Worm (Caenorhabditis elegans) whole organism, L1 larva: Measurements from ENCODE around the gene srx-36.

Experiments used
- C16A3.4 ChIP-seq: fragments of 150-350 bp; optimal IDR thresholded peaks from 2 replicates; lab custom pipeline; 2014; ENCODE audit warnings: missing biosample characterization, missing genetic modification characterization
- ceh-82 ChIP-seq, 3 experiments: fragments of 150-350 bp in 1 of 3; sonication (generic microtip) in 2 of 3; optimal IDR thresholded peaks; 2 replicates each; lab custom pipeline; 2014 to 2017; ENCODE audit warnings: missing biosample characterization in 3 of 3, missing genetic modification characterization in 3 of 3
- ceh-88 ChIP-seq: fragments of 200-800 bp; sonication (Bioruptor generic); IDR thresholded peaks from 2 replicates; pipeline ENCODE4 v1.3.6; 2022; ENCODE audit warnings: missing genetic modification characterization, missing compliant biosample characterization
- ces-1 ChIP-seq: fragments of 150-350 bp; optimal IDR thresholded peaks from 2 replicates; lab custom pipeline; 2014; ENCODE audit warnings: missing biosample characterization, missing genetic modification reagents, missing genetic modification characterization
- efl-1 ChIP-seq, 4 experiments: fragments of 150-350 bp; optimal IDR thresholded peaks in 3 of 4; peaks in 1 of 4; 1 replicate in 1 of 4; 2 replicates in 3 of 4; lab custom pipeline; 2014; ENCODE audit warnings: missing biosample characterization in 2 of 4, missing genetic modification characterization in 2 of 4, missing genetic modification reagents in 2 of 4
- elt-2 ChIP-seq: sonication (generic microtip); optimal IDR thresholded peaks from 2 replicates; lab custom pipeline; 2016; ENCODE audit warnings: missing genetic modification characterization, mild to moderate bottlenecking, inconsistent platforms, missing compliant biosample characterization, missing genetic modification reagents
- elt-3 ChIP-seq, 6 experiments: fragments of 150-350 bp in 1 of 6; sonication (generic microtip); optimal IDR thresholded peaks; 2 replicates each; lab custom pipeline; 2017 to 2018; ENCODE audit warnings: missing biosample characterization in 6 of 6, missing genetic modification characterization in 6 of 6, inconsistent platforms in 1 of 6
- ets-5 ChIP-seq: fragments of 200-800 bp; sonication (Bioruptor generic); IDR thresholded peaks from 2 replicates; pipeline ENCODE4 v1.3.6; 2022; ENCODE audit warnings: missing genetic modification characterization, missing compliant biosample characterization
- fkh-8 ChIP-seq: sonication (generic microtip); optimal IDR thresholded peaks from 2 replicates; lab custom pipeline; 2016; ENCODE audit warnings: mild to moderate bottlenecking, missing genetic modification characterization, missing compliant biosample characterization
- grh-1 ChIP-seq: fragments of 200-800 bp; sonication (Bioruptor generic); IDR thresholded peaks from 2 replicates; pipeline ENCODE4 v1.3.6; 2022; ENCODE audit warnings: missing genetic modification reagents, missing genetic modification characterization, missing compliant biosample characterization
- hlh-4 ChIP-seq: sonication (generic microtip); optimal IDR thresholded peaks from 2 replicates; lab custom pipeline; 2016; ENCODE audit warnings: mild to moderate bottlenecking, missing genetic modification characterization, missing compliant biosample characterization
- isw-1 ChIP-seq: fragments of 200-800 bp; sonication (Bioruptor generic); IDR thresholded peaks from 2 replicates; pipeline ENCODE4 v1.3.6; 2022; ENCODE audit warnings: missing genetic modification characterization, missing compliant biosample characterization
- lin-15B ChIP-seq: fragments of 150-350 bp; sonication (generic microtip); optimal IDR thresholded peaks from 3 replicates; lab custom pipeline; 2014; ENCODE audit warnings: missing biosample characterization, missing genetic modification characterization
- lin-39 ChIP-seq: fragments of 150-350 bp; optimal IDR thresholded peaks from 2 replicates; lab custom pipeline; 2014; ENCODE audit warnings: missing biosample characterization, missing genetic modification reagents, missing genetic modification characterization
- lsy-2 ChIP-seq, 2 experiments: fragments of 150-350 bp; optimal IDR thresholded peaks; 2 replicates each; lab custom pipeline; 2014; ENCODE audit warnings: missing biosample characterization in 2 of 2, missing genetic modification characterization in 2 of 2
- mdl-1 ChIP-seq, 2 experiments: fragments of 150-350 bp; optimal IDR thresholded peaks; 2 replicates each; lab custom pipeline; 2014 to 2017; ENCODE audit warnings: missing biosample characterization in 2 of 2, missing genetic modification characterization in 2 of 2, inconsistent platforms in 1 of 2
- nhr-12 ChIP-seq: sonication (generic microtip); optimal IDR thresholded peaks from 2 replicates; lab custom pipeline; 2017; ENCODE audit warnings: missing biosample characterization, missing genetic modification characterization
- nhr-19 ChIP-seq: fragments of 200-800 bp; sonication (Bioruptor generic); conservative IDR thresholded peaks from 2 replicates; pipeline ENCODE4 v1.3.6; 2022; ENCODE audit warnings: missing genetic modification characterization, missing compliant biosample characterization
- nhr-20 ChIP-seq: sonication (generic microtip); optimal IDR thresholded peaks from 2 replicates; lab custom pipeline; 2016; ENCODE audit warnings: mild to moderate bottlenecking, missing genetic modification characterization, missing compliant biosample characterization
- nhr-84 ChIP-seq: sonication (generic microtip); optimal IDR thresholded peaks from 2 replicates; lab custom pipeline; 2017; ENCODE audit warnings: missing biosample characterization, missing genetic modification characterization
- pag-3 ChIP-seq: sonication (generic microtip); optimal IDR thresholded peaks from 2 replicates; lab custom pipeline; 2017; ENCODE audit warnings: missing genetic modification characterization, mild to moderate bottlenecking, missing compliant biosample characterization, antibody characterized with exemption, borderline replicate concordance; ENCODE audit not compliant: insufficient read depth
- pqm-1 ChIP-seq: sonication (generic microtip); optimal IDR thresholded peaks from 3 replicates; lab custom pipeline; 2017; ENCODE audit warnings: missing biosample characterization, missing genetic modification characterization
- snpc-4 ChIP-seq: fragments of 150-350 bp; optimal IDR thresholded peaks from 2 replicates; lab custom pipeline; 2014; ENCODE audit warnings: missing biosample characterization, missing genetic modification characterization
- sptf-1 ChIP-seq: fragments of 150-350 bp; optimal IDR thresholded peaks from 2 replicates; lab custom pipeline; 2014; ENCODE audit warnings: missing biosample characterization, missing genetic modification characterization
- sup-37 ChIP-seq: fragments of 200-800 bp; sonication (Bioruptor generic); optimal IDR thresholded peaks from 2 replicates; lab custom pipeline; 2018; ENCODE audit warnings: mild to moderate bottlenecking, missing genetic modification characterization, missing compliant biosample characterization
- tlp-1 ChIP-seq: fragments of 150-350 bp; optimal IDR thresholded peaks from 2 replicates; lab custom pipeline; 2014; ENCODE audit warnings: missing biosample characterization, missing genetic modification characterization
- unc-30 ChIP-seq: sonication (generic microtip); optimal IDR thresholded peaks from 2 replicates; lab custom pipeline; 2017; ENCODE audit warnings: missing biosample characterization, missing genetic modification characterization
- unc-62 ChIP-seq: fragments of 150-350 bp; optimal IDR thresholded peaks from 2 replicates; lab custom pipeline; 2014; ENCODE audit warnings: missing biosample characterization, missing genetic modification reagents, missing genetic modification characterization
- unc-86 ChIP-seq: sonication (generic microtip); optimal IDR thresholded peaks from 2 replicates; lab custom pipeline; 2016; ENCODE audit warnings: missing genetic modification characterization, missing compliant biosample characterization
- unc-98 ChIP-seq: fragments of 200-800 bp; sonication (Bioruptor generic); IDR thresholded peaks from 2 replicates; pipeline ENCODE4 v1.3.6; 2022; ENCODE audit warnings: missing genetic modification characterization, missing compliant biosample characterization
- xbp-1 ChIP-seq: sonication (generic microtip); optimal IDR thresholded peaks from 2 replicates; lab custom pipeline; 2016; ENCODE audit warnings: missing genetic modification characterization, missing compliant biosample characterization
- zip-4 ChIP-seq: fragments of 200-800 bp; sonication (Bioruptor generic); optimal IDR thresholded peaks from 2 replicates; lab custom pipeline; 2018; ENCODE audit warnings: mild to moderate bottlenecking, missing genetic modification characterization, moderate library complexity, missing compliant biosample characterization

srx-36 gene

ce11 chrV:7153046-7153445 lies 22.2 kb upstream of the srx-36 start, which contains the start of gene fat-7:
TSS of gene fat-7 (minus strand) at chrV:7153146.
- TF ChIP-seq mdl-1 (tag; optimal IDR thresholded peaks at IDR 0.05; lab: Kevin White, UChicago) (no peak), efl-1 (optimal IDR thresholded peaks at IDR 0.05; lab: Kevin White, UChicago) (no peak), efl-1 (GFP tag; optimal IDR thresholded peaks at IDR 0.05 in 1 of 2; lab: Kevin White, UChicago) (peak in 1 of 2 experiments; percentile 30), unc-86 (tag; lab: Kevin White, UChicago) (no peak), unc-62 (GFP tag; lab: Kevin White, UChicago) (no peak), unc-98 (GFP tag; lab: Robert Waterston, UW) (no peak), ets-5 (no peak), ces-1 (no peak)

- TF ChIP-seq lsy-2 (tag; optimal IDR thresholded peaks at IDR 0.05; lab: Kevin White, UChicago): no peak
- TF ChIP-seq nhr-20: peak; percentile 20
- TF ChIP-seq nhr-84: no peak
- TF ChIP-seq elt-3 (tag; optimal IDR thresholded peaks at IDR 0.05; lab: Kevin White, UChicago): peak in 4 of 6 experiments; percentile 4 to 77 (median 42)
- TF ChIP-seq elt-2 (tag; lab: Kevin White, UChicago): peak; percentile 87
- TF ChIP-seq hlh-4 (tag; lab: Kevin White, UChicago): no peak
- peak; percentile 76 for TF ChIP-seq tlp-1 (tag; lab: Kevin White, UChicago)
Observed at ce11 chrV:7150570-7150969, 19.7 kb upstream of the srx-36 start, which contains the start of gene F10D2.8. TSS of gene F10D2.8 (minus strand) at chrV:7150714.

- TF ChIP-seq lin-39 (tag; lab: Kevin White, UChicago): no peak
- no peak for TF ChIP-seq unc-30 (tag; lab: Kevin White, UChicago)
- TF ChIP-seq ceh-82 (tag; optimal IDR thresholded peaks at IDR 0.05; lab: Kevin White, UChicago): no peak
- no peak for TF ChIP-seq grh-1 (GFP tag; lab: Robert Waterston, UW)
- no peak for TF ChIP-seq hlh-4 (tag; lab: Kevin White, UChicago)
- no peak for TF ChIP-seq nhr-12 (tag; lab: Kevin White, UChicago)
Observed at ce11 chrV:7147370-7147769, 16.5 kb upstream of the srx-36 start, which contains the start of gene ugt-38. TSS of gene ugt-38 (minus strand) at chrV:7147470.

- TF ChIP-seq xbp-1 (tag; lab: Kevin White, UChicago) (no peak), efl-1 (optimal IDR thresholded peaks at IDR 0.05; lab: Kevin White, UChicago) (no peak), efl-1 (GFP tag; optimal IDR thresholded peaks at IDR 0.05 in 1 of 2; lab: Kevin White, UChicago) (peak in 1 of 2 experiments; percentile 22), elt-2 (tag; lab: Kevin White, UChicago) (peak; percentile 14), hlh-4 (tag; lab: Kevin White, UChicago) (no peak)
Observed at ce11 chrV:7145250-7145850, 14.5 kb upstream of the srx-36 start, which contains the start of gene ugt-37. TSS of gene ugt-37 (minus strand) at chrV:7145318.

ce11 chrV:7142661-7143060 lies 11.8 kb upstream of the srx-36 start:
- TF ChIP-seq xbp-1 (tag; lab: Kevin White, UChicago) (no peak), elt-2 (tag; lab: Kevin White, UChicago) (peak; percentile 24), C16A3.4 (no peak), fkh-8 (tag; lab: Kevin White, UChicago) (no peak), grh-1 (GFP tag; lab: Robert Waterston, UW) (0 out of 2 replicates have a peak, but pooled peaks have one; percentile 8), snpc-4 (tag; lab: Kevin White, UChicago) (peak; percentile 83), pag-3 (tag; lab: Kevin White, UChicago) (no peak), pqm-1 (tag; lab: Kevin White, UChicago) (no peak)

- TF ChIP-seq nhr-19 (GFP tag; lab: Robert Waterston, UW) (no peak), zip-4 (no peak), ces-1 (no peak), efl-1 (optimal IDR thresholded peaks at IDR 0.05; lab: Kevin White, UChicago) (no peak), efl-1 (GFP tag; optimal IDR thresholded peaks at IDR 0.05 in 1 of 2; lab: Kevin White, UChicago) (no peak), mdl-1 (tag; optimal IDR thresholded peaks at IDR 0.05; lab: Kevin White, UChicago) (no peak), elt-3 (tag; optimal IDR thresholded peaks at IDR 0.05; lab: Kevin White, UChicago) (no peak), lsy-2 (tag; optimal IDR thresholded peaks at IDR 0.05; lab: Kevin White, UChicago) (no peak), sup-37 (no peak), isw-1 (GFP tag; lab: Robert Waterston, UW) (no peak), lin-15B (tag; lab: Kevin White, UChicago) (no peak), C16A3.4 (no peak), ceh-88 (no peak), sptf-1 (tag; lab: Kevin White, UChicago) (no peak), lin-39 (tag; lab: Kevin White, UChicago) (no peak)
Observed at ce11 chrV:7141864-7142263, 11.0 kb upstream of the srx-36 start, which contains the start of gene ugt-40. TSS of gene ugt-40 (minus strand) at chrV:7141964.
